Worm (Caenorhabditis elegans): Measurements from ENCODE around the gene ttr-15.

ttr-15 gene

DNA sequence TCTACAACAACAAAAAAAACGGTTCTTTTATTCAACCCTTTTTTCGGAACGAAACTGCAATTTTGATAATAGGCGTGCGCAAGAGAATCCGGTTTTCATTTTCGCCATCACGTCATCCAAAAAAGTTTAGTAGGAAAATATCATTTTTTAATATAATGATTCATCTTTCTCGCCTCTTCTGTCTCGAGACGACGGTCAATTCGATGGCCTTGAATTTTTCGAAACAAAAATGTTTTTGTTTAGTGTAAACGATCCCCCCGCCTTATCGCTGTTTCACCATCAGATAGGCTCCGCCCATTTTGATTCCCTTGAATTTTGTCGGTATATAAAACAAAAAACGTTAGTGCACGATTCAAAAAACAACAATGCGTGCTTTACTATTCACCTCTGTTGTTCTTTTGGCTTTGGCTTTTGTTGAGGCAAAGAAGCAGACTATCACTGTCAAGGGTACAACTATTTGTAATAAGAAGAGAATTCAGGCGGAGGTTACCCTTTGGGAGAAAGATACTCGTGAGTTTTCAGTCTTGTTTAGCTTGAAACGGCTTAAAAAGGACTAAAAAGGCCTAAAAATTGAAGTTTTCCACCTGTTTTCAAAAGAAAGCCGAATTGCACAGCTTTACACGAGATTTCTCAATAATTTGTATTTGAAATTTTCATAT, at the start of gene ttr-15:
Gene ttr-15 (plus strand): TSS at position 340 of the 659 bp plus-strand sequence.
- TF ChIP-seq lin-13 (tag; optimal IDR thresholded peaks at IDR 0.05): no peak
- no peak for TF ChIP-seq mep-1 (tag; optimal IDR thresholded peaks at IDR 0.05)
- TF ChIP-seq mab-5 (tag; optimal IDR thresholded peaks at IDR 0.05): no peak
- TF ChIP-seq nhr-237 (tag; optimal IDR thresholded peaks at IDR 0.05): no peak
- no peak for TF ChIP-seq nhr-12 (tag; optimal IDR thresholded peaks at IDR 0.05)

DNA sequence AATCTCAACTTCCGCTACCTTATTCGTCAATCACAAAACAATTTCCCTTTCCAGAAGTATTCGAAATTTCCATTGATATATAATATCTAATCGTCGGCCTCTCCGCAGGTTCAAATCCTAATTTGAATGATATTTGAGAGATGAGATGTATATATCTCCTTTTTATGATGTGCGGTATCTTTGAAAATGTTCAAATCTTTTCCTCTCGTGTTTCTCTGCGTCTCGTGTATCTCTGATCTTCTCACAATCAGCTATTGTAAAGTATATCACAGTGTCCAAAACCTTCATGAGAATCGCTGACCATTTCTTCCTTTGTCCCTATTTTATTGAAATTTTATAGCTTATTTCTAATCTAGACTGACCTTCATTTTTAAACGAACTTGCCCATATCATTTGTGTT, 47.9 kb upstream of the ttr-15 start:
- TF ChIP-seq cnd-1 (tag; optimal IDR thresholded peaks at IDR 0.05) (no peak), pha-4 (tag; optimal IDR thresholded peaks at IDR 0.05) (no peak), mls-2 (tag; optimal IDR thresholded peaks at IDR 0.05) (no peak), sem-2 (GFP tag; optimal IDR thresholded peaks at IDR 0.05) (no peak), mep-1 (tag; optimal IDR thresholded peaks at IDR 0.05) (no peak)

DNA sequence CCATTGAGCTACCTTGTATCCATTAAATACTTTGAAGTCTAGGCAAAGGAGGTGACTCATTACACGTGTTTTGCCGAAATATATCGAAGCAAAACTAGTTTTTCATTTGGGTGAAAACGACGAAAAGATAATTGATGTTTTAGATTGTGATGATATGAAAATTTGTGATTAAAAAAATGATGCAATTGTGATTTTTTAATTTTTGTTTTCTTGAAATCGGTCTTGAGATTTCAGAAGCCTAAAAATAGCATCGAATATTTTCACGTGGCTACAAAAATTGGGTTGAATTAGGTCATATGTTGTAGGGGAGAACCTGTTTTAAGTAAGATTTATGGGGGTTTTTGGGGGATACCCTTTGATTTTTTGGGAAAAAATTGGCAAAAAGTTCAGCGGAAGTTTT, 47.1 kb upstream of the ttr-15 start:
- TF ChIP-seq lin-32 (GFP tag; optimal IDR thresholded peaks at IDR 0.05) (no peak), unc-62 (GFP tag; optimal IDR thresholded peaks at IDR 0.05) (no peak), sem-2 (GFP tag; optimal IDR thresholded peaks at IDR 0.05) (no peak), elt-3 (tag; optimal IDR thresholded peaks at IDR 0.05) (no peak), zip-8 (tag; optimal IDR thresholded peaks at IDR 0.05) (no peak), nhr-28 (tag; optimal IDR thresholded peaks at IDR 0.05) (no peak), blmp-1 (tag; optimal IDR thresholded peaks at IDR 0.05) (no peak)

DNA sequence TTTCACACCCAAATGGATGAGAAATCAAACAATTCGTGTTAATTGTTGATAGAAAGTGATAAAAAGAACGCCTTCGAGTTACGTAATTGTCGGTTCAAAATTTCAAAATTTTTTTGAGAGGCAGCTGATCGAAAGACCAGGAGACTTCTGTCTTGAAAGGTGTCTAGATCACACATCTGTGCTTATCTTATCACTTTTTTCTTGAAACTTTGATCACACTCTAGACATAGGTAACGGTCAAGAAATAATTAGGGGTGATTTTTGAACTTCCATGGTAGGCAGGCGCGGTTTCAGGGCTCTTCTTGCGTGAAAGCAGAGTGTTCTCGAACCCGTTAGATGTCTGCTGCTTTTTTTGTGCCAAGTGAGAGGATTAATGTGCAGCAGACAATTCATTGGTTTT, 44.3 kb upstream of the ttr-15 start:
- TF ChIP-seq drap-1 (GFP tag; optimal IDR thresholded peaks at IDR 0.05) (no peak), ham-2 (GFP tag; optimal IDR thresholded peaks at IDR 0.05) (no peak), lsy-2 (tag; optimal IDR thresholded peaks at IDR 0.05) (no peak), ces-1 (GFP tag; optimal IDR thresholded peaks at IDR 0.05) (no peak), tbx-8 (GFP tag; optimal IDR thresholded peaks at IDR 0.05) (no peak), lin-32 (GFP tag; optimal IDR thresholded peaks at IDR 0.05) (no peak), cnd-1 (tag; optimal IDR thresholded peaks at IDR 0.05) (no peak), unc-62 (GFP tag; optimal IDR thresholded peaks at IDR 0.05) (no peak), elt-1 (tag; optimal IDR thresholded peaks at IDR 0.05; ENCODE audit: borderline replicate concordance, insufficient read depth) (no peak), bed-3 (GFP tag; optimal IDR thresholded peaks at IDR 0.05) (no peak), ztf-11 (tag; optimal IDR thresholded peaks at IDR 0.05) (no peak), unc-39 (tag; optimal IDR thresholded peaks at IDR 0.05) (no peak), nhr-2 (tag; optimal IDR thresholded peaks at IDR 0.05) (no peak), nhr-28 (tag; optimal IDR thresholded peaks at IDR 0.05) (no peak), nhr-12 (tag; optimal IDR thresholded peaks at IDR 0.05) (no peak)

DNA sequence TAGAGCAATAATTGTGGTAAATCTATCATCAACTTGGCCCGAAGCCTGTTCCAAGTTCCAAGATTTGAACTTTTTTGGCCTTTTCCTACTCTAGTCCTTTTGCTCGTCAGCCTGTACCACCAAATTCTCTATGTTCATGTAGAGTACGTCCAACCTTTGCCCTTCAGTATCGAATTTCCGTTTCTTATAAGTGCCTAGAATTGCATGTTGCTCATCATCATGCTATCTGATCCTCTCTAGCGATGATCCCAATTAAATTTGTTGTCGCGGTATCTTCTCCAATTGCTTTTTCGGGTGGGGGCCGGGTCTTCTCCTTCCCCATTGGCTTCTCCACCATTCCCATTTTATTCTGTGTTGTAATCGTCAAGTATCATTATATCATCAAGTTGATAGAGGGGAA, 43.7 kb upstream of the ttr-15 start:
- no peak for TF ChIP-seq snpc-4 (tag; optimal IDR thresholded peaks at IDR 0.05)
- TF ChIP-seq unc-120 (tag; optimal IDR thresholded peaks at IDR 0.05; ENCODE audit: poor library complexity, severe bottlenecking): no peak
- TF ChIP-seq ces-1 (GFP tag; optimal IDR thresholded peaks at IDR 0.05): no peak
- TF ChIP-seq unc-39 (tag; optimal IDR thresholded peaks at IDR 0.05): no peak
- TF ChIP-seq lin-32 (GFP tag; optimal IDR thresholded peaks at IDR 0.05): no peak
- TF ChIP-seq tbx-8 (GFP tag; optimal IDR thresholded peaks at IDR 0.05): no peak

DNA sequence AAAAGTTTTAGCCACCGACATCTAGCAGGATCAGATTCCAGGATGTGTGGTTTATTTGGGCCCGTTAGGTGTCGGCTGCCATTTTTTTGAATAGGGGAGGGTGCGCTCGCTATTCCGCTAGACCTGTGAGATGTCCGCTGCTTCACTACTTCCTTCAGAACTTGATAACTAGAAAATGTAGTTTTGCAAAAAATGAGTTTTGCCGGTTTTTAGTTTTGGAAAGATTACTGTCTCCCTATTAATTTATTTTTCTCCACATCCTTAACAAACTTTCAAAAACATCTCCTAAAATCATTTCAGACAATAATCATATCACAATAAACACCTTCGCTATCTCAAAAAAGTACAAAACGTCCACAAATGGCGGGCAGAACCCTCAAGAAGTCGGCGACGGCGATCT, 42.8 kb upstream of the ttr-15 start, which contains the start of gene vglu-2:
Gene vglu-2 (plus strand): TSS at position 301 of the 400 bp plus-strand sequence.
- TF ChIP-seq ceh-83 (GFP tag; optimal IDR thresholded peaks at IDR 0.05) (no peak), cnd-1 (tag; optimal IDR thresholded peaks at IDR 0.05) (no peak), sptf-1 (tag; optimal IDR thresholded peaks at IDR 0.05) (no peak), pha-4 (tag; optimal IDR thresholded peaks at IDR 0.05) (no peak), ceh-39 (tag; optimal IDR thresholded peaks at IDR 0.05) (no peak), nhr-28 (tag; optimal IDR thresholded peaks at IDR 0.05) (no peak), ham-2 (GFP tag; optimal IDR thresholded peaks at IDR 0.05) (no peak), elt-3 (tag; optimal IDR thresholded peaks at IDR 0.05) (no peak), mab-5 (tag; optimal IDR thresholded peaks at IDR 0.05) (no peak), sem-2 (GFP tag; optimal IDR thresholded peaks at IDR 0.05) (no peak), ces-1 (GFP tag; optimal IDR thresholded peaks at IDR 0.05) (no peak)
